Worm (Caenorhabditis elegans) whole organism, late embryonic: ENCODE measurements around the gene srw-54.

ENCODE experiments used
- F13H6.1 ChIP-seq: sonication (generic microtip); optimal IDR thresholded peaks from 2 replicates; lab custom pipeline; 2016; ENCODE audit warnings: missing genetic modification characterization, missing compliant biosample characterization
- ceh-18 ChIP-seq: sonication (generic microtip); optimal IDR thresholded peaks from 2 replicates; lab custom pipeline; 2016; ENCODE audit warnings: missing genetic modification characterization, missing compliant biosample characterization
- gmeb-2 ChIP-seq: sonication (generic microtip); optimal IDR thresholded peaks from 2 replicates; lab custom pipeline; 2016; ENCODE audit warnings: missing genetic modification characterization, inconsistent platforms, missing compliant biosample characterization
- hlh-6 ChIP-seq: sonication (generic microtip); optimal IDR thresholded peaks from 2 replicates; lab custom pipeline; 2016; ENCODE audit warnings: missing genotype, missing genetic modification characterization, missing compliant biosample characterization
- lin-11 ChIP-seq: fragments of 200-800 bp; sonication (Bioruptor generic); optimal IDR thresholded peaks from 2 replicates; lab custom pipeline; 2018; ENCODE audit warnings: mild to moderate bottlenecking, missing genetic modification characterization, missing compliant biosample characterization
- pqm-1 ChIP-seq: sonication (generic microtip); optimal IDR thresholded peaks from 2 replicates; lab custom pipeline; 2016; ENCODE audit warnings: missing genetic modification characterization, missing compliant biosample characterization

DNA sequence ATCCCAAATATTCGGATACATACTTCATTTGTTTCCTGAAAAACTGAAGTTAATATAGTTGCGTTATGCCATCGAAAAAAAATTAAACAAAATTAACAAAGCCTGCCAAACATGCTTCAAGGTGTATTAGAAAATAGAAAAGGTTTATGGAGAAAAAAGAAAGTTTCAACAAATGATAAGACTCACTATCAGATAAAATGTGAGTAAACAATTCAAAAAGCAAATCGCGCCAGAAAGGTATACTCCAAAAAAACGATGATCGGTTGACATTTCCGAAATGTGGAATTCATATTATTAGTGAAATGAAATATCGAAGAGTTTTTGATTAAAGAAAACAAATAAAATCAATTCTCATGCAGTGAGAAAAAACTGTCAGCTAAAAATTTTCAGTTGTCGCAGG lies 9.7 kb downstream of the srw-54 start, which contains the start of gene Y70C5A.3:
- TF ChIP-seq hlh-6 (tag; lab: Kevin White, UChicago) = no peak
- TF ChIP-seq pqm-1 (tag; lab: Kevin White, UChicago) = no peak
- no peak for TF ChIP-seq gmeb-2 (tag; lab: Kevin White, UChicago)
- no peak for TF ChIP-seq lin-11
- no peak for TF ChIP-seq F13H6.1 (tag; lab: Kevin White, UChicago)
- no peak for TF ChIP-seq ceh-18 (tag; lab: Kevin White, UChicago)
